Worm (Caenorhabditis elegans) whole organism, L3 larva: ENCODE measurements around the gene C38C3.4.

Experiments
- ZK546.5 ChIP-seq: sonication (generic microtip); optimal IDR thresholded peaks from 2 replicates; lab custom pipeline; 2017; ENCODE audit warnings: missing biosample characterization, missing genetic modification characterization
- aly-2 ChIP-seq: fragments of 150-350 bp; optimal IDR thresholded peaks from 2 replicates; lab custom pipeline; 2014; ENCODE audit warnings: missing biosample characterization, missing genetic modification characterization
- ama-1 ChIP-seq: fragments of 150-350 bp; optimal IDR thresholded peaks from 2 replicates; lab custom pipeline; 2018
- fos-1 ChIP-seq: fragments of 150-350 bp; optimal IDR thresholded peaks from 2 replicates; lab custom pipeline; 2014; ENCODE audit warnings: missing biosample characterization, missing genetic modification characterization
- jun-1 ChIP-seq: fragments of 150-350 bp; optimal IDR thresholded peaks from 2 replicates; lab custom pipeline; 2014; ENCODE audit warnings: missing biosample characterization, missing genetic modification reagents, missing genetic modification characterization
- lin-15B ChIP-seq: fragments of 150-350 bp; optimal IDR thresholded peaks from 2 replicates; lab custom pipeline; 2014; ENCODE audit warnings: missing biosample characterization, missing genetic modification characterization
- lsy-12 ChIP-seq: sonication (generic microtip); optimal IDR thresholded peaks from 2 replicates; lab custom pipeline; 2016; ENCODE audit warnings: mild to moderate bottlenecking, missing genetic modification characterization, missing compliant biosample characterization
- mdl-1 ChIP-seq: fragments of 150-350 bp; optimal IDR thresholded peaks from 2 replicates; lab custom pipeline; 2014; ENCODE audit warnings: missing biosample characterization, missing genetic modification characterization
- nhr-67 ChIP-seq: fragments of 150-350 bp; optimal IDR thresholded peaks from 2 replicates; lab custom pipeline; 2014; ENCODE audit warnings: missing biosample characterization, missing genetic modification characterization
- nhr-76 ChIP-seq: fragments of 150-350 bp; sonication (generic microtip); optimal IDR thresholded peaks from 5 replicates; lab custom pipeline; 2014; ENCODE audit warnings: missing biosample characterization, missing genetic modification characterization
- skn-1 ChIP-seq: fragments of 150-350 bp; optimal IDR thresholded peaks from 2 replicates; lab custom pipeline; 2014; ENCODE audit warnings: missing biosample characterization, missing genetic modification characterization
- unc-39 ChIP-seq: sonication (generic microtip); optimal IDR thresholded peaks from 4 replicates; lab custom pipeline; 2017; ENCODE audit warnings: missing biosample characterization, missing genetic modification characterization
- ztf-11 ChIP-seq: fragments of 150-350 bp; optimal IDR thresholded peaks from 2 replicates; lab custom pipeline; 2014; ENCODE audit warnings: missing biosample characterization, missing genetic modification characterization

DNA sequence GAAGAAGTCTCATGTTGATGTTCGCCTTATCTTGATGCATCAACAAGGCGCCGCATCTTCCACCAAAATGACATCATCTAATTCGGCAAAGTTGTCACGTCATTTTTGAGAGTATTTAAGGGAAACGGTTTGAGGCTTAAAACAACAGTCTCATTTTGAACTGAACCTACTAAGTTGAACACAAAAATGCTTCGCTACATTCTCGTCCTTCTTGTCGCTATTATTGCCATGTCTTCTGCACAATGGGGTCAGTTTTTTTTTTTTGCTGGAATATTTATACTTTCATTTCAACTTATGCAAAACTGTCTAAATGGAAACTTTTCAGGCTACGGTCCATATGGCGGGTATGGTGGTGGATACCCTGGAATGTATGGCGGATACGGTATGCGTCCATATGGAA lies 34.8 kb upstream of the C38C3.4 start, which contains the start of gene cnc-4:
- TF ChIP-seq lsy-12 (tag; lab: Kevin White, UChicago) (no peak), mdl-1 (tag; lab: Kevin White, UChicago) (no peak), unc-39 (tag; lab: Kevin White, UChicago) (no peak), ztf-11 (tag; lab: Kevin White, UChicago) (no peak), nhr-76 (tag; lab: Kevin White, UChicago) (no peak), fos-1 (tag; lab: Kevin White, UChicago) (no peak), lin-15B (tag; lab: Kevin White, UChicago) (no peak), nhr-67 (tag; lab: Kevin White, UChicago) (no peak), ZK546.5 (no peak), ama-1 (lab: Kevin White, UChicago) (no peak), aly-2 (no peak), jun-1 (tag; lab: Kevin White, UChicago) (no peak), skn-1 (tag; lab: Kevin White, UChicago) (no peak)
